Worm (Caenorhabditis elegans): Measurements from ENCODE around the gene eif-2Bepsilon.

eif-2Bepsilon gene

DNA sequence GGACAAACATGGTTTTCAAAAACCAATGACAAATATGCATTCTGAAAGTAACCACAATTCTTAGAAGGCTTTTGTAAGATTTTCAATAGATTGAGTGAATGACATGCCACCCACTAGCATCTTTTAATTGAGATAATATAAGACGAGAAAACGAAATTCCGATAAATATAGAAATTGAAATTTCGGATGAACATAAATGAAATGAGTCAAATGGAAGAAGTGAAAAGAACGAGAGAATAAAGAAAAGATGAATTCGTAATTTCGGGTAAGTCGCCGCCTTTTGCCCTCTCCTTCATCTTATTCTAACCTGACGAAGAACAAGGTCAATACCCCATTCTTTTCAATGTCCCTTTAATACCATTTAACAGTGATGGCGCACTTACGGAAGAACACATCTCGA is 19.3 kb upstream of the eif-2Bepsilon start:
- TF ChIP-seq blmp-1 (tag; optimal IDR thresholded peaks at IDR 0.05) (peak; percentile 86), ceh-83 (GFP tag; optimal IDR thresholded peaks at IDR 0.05) (no peak)

- TF ChIP-seq unc-62 (GFP tag; optimal IDR thresholded peaks at IDR 0.05) (peak; percentile 2), elt-3 (tag; optimal IDR thresholded peaks at IDR 0.05) (no peak), unc-39 (tag; optimal IDR thresholded peaks at IDR 0.05) (no peak), ces-1 (GFP tag; optimal IDR thresholded peaks at IDR 0.05) (peak; percentile 60)
Measured at ce11 chrII:8643627-8644356, 17.9 kb upstream of the eif-2Bepsilon start.

ce11 chrII:8646437-8646836 is 15.2 kb upstream of the eif-2Bepsilon start:
- TF ChIP-seq ceh-43 (GFP tag; optimal IDR thresholded peaks at IDR 0.05) = no peak
- no peak for TF ChIP-seq blmp-1 (tag; optimal IDR thresholded peaks at IDR 0.05)
- TF ChIP-seq tbx-8 (GFP tag; optimal IDR thresholded peaks at IDR 0.05) = no peak
- TF ChIP-seq M03D4.4 (tag; optimal IDR thresholded peaks at IDR 0.05) = no peak
- TF ChIP-seq nhr-28 (tag; optimal IDR thresholded peaks at IDR 0.05) = no peak
- TF ChIP-seq hlh-1 (tag; optimal IDR thresholded peaks at IDR 0.05) = no peak
- no peak for TF ChIP-seq mep-1 (tag; optimal IDR thresholded peaks at IDR 0.05)
- no peak for TF ChIP-seq snpc-4 (tag; optimal IDR thresholded peaks at IDR 0.05)
- no peak for TF ChIP-seq lin-32 (GFP tag; optimal IDR thresholded peaks at IDR 0.05)
- no peak for TF ChIP-seq pha-4 (tag; optimal IDR thresholded peaks at IDR 0.05)
- TF ChIP-seq sptf-1 (tag; optimal IDR thresholded peaks at IDR 0.05) = no peak
- no peak for TF ChIP-seq unc-62 (GFP tag; optimal IDR thresholded peaks at IDR 0.05)
- no peak for TF ChIP-seq ham-2 (GFP tag; optimal IDR thresholded peaks at IDR 0.05)
- TF ChIP-seq nhr-2 (tag; optimal IDR thresholded peaks at IDR 0.05) = no peak
- TF ChIP-seq nhr-76 (tag; optimal IDR thresholded peaks at IDR 0.05) = no peak
- no peak for TF ChIP-seq cnd-1 (tag; optimal IDR thresholded peaks at IDR 0.05)
- no peak for TF ChIP-seq bed-3 (GFP tag; optimal IDR thresholded peaks at IDR 0.05)

ce11 chrII:8648843-8649242 is 12.8 kb upstream of the eif-2Bepsilon start:
- TF ChIP-seq cnd-1 (tag; optimal IDR thresholded peaks at IDR 0.05) (no peak), elt-1 (tag; optimal IDR thresholded peaks at IDR 0.05; ENCODE audit: borderline replicate concordance, insufficient read depth) (no peak), nhr-2 (tag; optimal IDR thresholded peaks at IDR 0.05) (no peak), ztf-11 (tag; optimal IDR thresholded peaks at IDR 0.05) (no peak), lin-32 (GFP tag; optimal IDR thresholded peaks at IDR 0.05) (no peak), nhr-76 (tag; optimal IDR thresholded peaks at IDR 0.05) (no peak), sptf-1 (tag; optimal IDR thresholded peaks at IDR 0.05) (no peak), hlh-1 (tag; optimal IDR thresholded peaks at IDR 0.05) (no peak), snpc-4 (tag; optimal IDR thresholded peaks at IDR 0.05) (no peak), flh-1 (GFP tag; optimal IDR thresholded peaks at IDR 0.05) (no peak), ceh-39 (tag; optimal IDR thresholded peaks at IDR 0.05) (no peak), ham-2 (GFP tag; optimal IDR thresholded peaks at IDR 0.05) (no peak), sem-2 (GFP tag; optimal IDR thresholded peaks at IDR 0.05) (no peak), nhr-12 (tag; optimal IDR thresholded peaks at IDR 0.05) (no peak), unc-62 (GFP tag; optimal IDR thresholded peaks at IDR 0.05) (no peak)

DNA sequence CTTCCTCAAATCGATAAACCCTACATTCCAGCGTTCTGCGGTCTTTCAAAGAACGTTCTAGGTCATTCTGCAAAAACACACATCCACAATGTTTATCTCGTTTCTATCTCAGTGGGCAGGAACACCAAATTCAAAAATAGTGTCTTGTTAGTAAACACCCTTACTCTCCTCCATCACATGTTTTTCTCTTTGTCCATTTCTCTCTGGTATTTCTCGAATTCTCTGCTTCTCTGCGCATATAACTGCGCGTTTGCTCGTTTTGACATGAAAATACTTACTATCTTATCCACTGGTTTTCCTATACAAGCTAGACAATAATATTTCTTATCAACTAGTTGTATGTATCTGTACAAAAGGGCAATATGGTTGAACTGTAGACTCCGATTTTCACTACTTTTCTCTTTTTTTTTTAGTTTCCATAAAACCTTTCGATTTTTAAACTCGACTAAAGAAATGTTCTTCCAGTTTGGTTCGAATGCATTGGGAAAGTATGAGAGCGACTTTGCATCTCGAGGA is 11.0 kb upstream of the eif-2Bepsilon start, which contains the start of gene pyr-1:
pyr-1 (plus strand) TSS at position 466 of the 516 bp plus-strand sequence.
- TF ChIP-seq sem-2 (GFP tag; optimal IDR thresholded peaks at IDR 0.05) (no peak), ham-2 (GFP tag; optimal IDR thresholded peaks at IDR 0.05) (no peak), M03D4.4 (tag; optimal IDR thresholded peaks at IDR 0.05) (no peak), lsy-2 (tag; optimal IDR thresholded peaks at IDR 0.05) (no peak)

ce11 chrII:8658835-8659234 is 2.8 kb upstream of the eif-2Bepsilon start, which contains the start of gene atg-10:
atg-10 (plus strand) TSS chrII:8659135.
- TF ChIP-seq blmp-1 (tag; optimal IDR thresholded peaks at IDR 0.05) (no peak), unc-120 (tag; optimal IDR thresholded peaks at IDR 0.05; ENCODE audit: poor library complexity, severe bottlenecking) (no peak), pha-4 (tag; optimal IDR thresholded peaks at IDR 0.05) (no peak), hlh-1 (tag; optimal IDR thresholded peaks at IDR 0.05) (no peak), lsy-2 (tag; optimal IDR thresholded peaks at IDR 0.05) (no peak), ceh-39 (tag; optimal IDR thresholded peaks at IDR 0.05) (no peak), M03D4.4 (tag; optimal IDR thresholded peaks at IDR 0.05) (no peak), unc-39 (tag; optimal IDR thresholded peaks at IDR 0.05) (no peak), sptf-1 (tag; optimal IDR thresholded peaks at IDR 0.05) (no peak), sem-2 (GFP tag; optimal IDR thresholded peaks at IDR 0.05) (no peak), flh-1 (GFP tag; optimal IDR thresholded peaks at IDR 0.05) (no peak), snpc-4 (tag; optimal IDR thresholded peaks at IDR 0.05) (no peak), zip-8 (tag; optimal IDR thresholded peaks at IDR 0.05) (no peak), ham-2 (GFP tag; optimal IDR thresholded peaks at IDR 0.05) (no peak), bed-3 (GFP tag; optimal IDR thresholded peaks at IDR 0.05) (no peak), mls-2 (tag; optimal IDR thresholded peaks at IDR 0.05) (no peak), nhr-2 (tag; optimal IDR thresholded peaks at IDR 0.05) (no peak)

Measured in whole organism, mixed stage, embryonic.